Fruit fly (Drosophila melanogaster): ENCODE data around the gene EndoU.
A peak's percentile ranks its signal among the peaks of the same experiment; 100 is the strongest.

Gene EndoU

DNA sequence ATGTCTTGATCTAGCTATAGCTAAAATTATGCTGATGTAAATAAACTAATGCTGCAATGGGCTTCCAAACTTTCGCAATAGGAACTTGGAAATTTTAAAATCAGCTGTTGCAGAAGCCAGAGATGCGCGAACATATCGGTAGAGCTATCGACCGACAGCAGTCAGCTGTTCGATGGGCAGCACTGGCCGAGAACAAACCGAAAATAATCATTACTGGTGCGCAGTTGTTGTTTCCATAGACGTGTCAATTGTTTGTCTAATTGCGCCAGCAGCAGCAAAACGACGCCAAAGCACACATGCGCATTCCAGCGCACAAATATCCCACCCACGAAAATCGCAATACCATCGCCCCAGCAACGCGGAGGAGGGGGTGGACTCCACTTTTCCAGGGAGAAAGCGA lies 26.8 kb downstream of the EndoU start, which contains the start of gene Sap47:
Gene Sap47, plus strand, starts transcription at position 149 of the 400 bp plus-strand sequence.
- TF ChIP-seq psq (optimal IDR thresholded peaks at IDR 0.05): no peak
- no peak for TF ChIP-seq Dll (optimal IDR thresholded peaks at IDR 0.05)
- TF ChIP-seq pan (optimal IDR thresholded peaks at IDR 0.05): no peak
- TF ChIP-seq CG8478 (optimal IDR thresholded peaks at IDR 0.05): no peak

DNA sequence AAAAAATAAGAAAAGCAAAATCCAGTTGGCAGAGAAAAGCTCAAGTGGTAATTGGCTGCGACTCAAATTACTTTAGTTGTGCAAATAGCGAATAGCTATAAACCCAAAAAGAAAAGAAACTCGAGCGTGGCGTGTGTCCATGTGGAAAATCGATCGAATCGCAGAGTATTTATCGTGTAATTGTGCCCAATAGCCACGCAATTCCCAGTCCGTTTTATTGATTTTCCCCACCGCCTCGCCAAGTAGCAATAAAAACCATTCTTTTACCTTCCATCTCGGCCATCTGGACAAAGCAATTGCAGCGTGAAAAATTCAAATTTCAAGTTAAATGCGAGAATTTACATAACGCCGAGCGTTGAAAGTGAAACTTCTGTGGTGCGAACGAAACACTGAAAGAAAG lies 27.3 kb downstream of the EndoU start:
- no peak for TF ChIP-seq usp (GFP tag; optimal IDR thresholded peaks at IDR 0.05)
- TF ChIP-seq psq (optimal IDR thresholded peaks at IDR 0.05): no peak
- no peak for TF ChIP-seq Dll (optimal IDR thresholded peaks at IDR 0.05)
- no peak for TF ChIP-seq CG8478 (optimal IDR thresholded peaks at IDR 0.05)
- TF ChIP-seq EcR (GFP tag; optimal IDR thresholded peaks at IDR 0.05): no peak
- no peak for TF ChIP-seq pan (optimal IDR thresholded peaks at IDR 0.05)

DNA sequence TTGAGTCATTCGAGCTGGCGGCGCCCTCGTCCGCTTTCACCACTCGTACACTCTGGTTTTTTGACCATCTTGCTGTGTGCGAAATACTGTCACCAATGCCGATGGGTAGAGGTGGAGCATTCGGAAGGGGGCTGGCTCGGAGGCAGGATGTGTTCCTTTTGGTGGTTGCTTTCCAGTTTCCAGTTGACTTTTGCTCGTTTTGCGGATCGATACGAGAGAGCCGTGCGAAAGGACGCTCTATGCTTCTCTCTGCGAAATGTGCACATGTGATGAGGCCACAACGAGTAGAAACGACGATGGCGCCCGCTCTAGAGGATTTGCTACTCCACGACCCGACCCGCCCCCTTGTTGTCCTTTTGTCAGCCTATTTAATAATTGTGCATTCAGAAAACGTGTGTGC lies 29.5 kb downstream of the EndoU start:
- TF ChIP-seq psq (optimal IDR thresholded peaks at IDR 0.05) (no peak), Dll (optimal IDR thresholded peaks at IDR 0.05) (peak; percentile 2)

DNA sequence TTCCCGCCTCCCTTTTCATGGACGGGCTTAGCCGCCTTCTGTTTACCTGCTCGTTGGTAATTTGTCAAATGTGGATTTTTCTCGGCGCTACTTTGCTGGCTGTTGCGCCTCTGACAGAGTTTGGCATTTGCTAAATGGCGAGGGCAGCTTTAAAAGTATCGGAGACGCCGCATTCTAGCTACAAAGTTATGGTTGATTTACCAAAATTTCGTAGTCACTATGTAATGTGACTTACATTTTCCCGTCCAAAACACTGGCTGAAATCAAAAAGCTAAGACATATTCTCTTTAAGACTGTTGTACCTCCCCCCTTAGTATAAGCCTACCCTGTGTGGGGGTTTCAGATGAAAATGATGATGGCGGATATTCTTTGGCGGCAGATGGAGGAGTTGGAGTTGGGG lies 39.4 kb downstream of the EndoU start:
- TF ChIP-seq Dll (optimal IDR thresholded peaks at IDR 0.05) (no peak), pan (optimal IDR thresholded peaks at IDR 0.05) (no peak), CG8478 (optimal IDR thresholded peaks at IDR 0.05) (no peak)

DNA sequence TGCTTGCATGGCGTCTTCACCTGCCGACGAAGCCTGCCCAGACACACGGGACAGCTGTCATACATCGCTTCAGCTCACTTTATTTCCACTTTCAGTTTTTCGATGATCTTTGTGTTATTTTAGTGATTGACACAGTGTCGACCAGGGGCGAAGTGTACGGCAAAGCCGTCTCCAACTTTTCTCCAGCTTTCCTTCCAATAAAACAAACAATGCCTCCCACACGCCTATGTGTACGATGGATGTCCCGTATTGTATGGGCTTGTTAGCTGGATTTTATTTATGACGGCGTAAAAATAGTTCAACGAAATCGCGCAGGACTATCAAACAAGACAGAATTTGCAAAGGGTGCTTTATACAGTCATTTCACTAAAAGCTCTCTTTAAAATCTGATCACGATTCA lies 42.6 kb downstream of the EndoU start, which contains the start of the genes CG31088 and CG46383:
Gene CG31088, minus strand, starts transcription at position 101 of the 400 bp plus-strand sequence.
Gene CG46383, minus strand, starts transcription at position 101 of the 400 bp plus-strand sequence.
- TF ChIP-seq EcR (GFP tag; optimal IDR thresholded peaks at IDR 0.05): no peak
- TF ChIP-seq psq (optimal IDR thresholded peaks at IDR 0.05): no peak
- TF ChIP-seq CG8478 (optimal IDR thresholded peaks at IDR 0.05): no peak
- TF ChIP-seq usp (GFP tag; optimal IDR thresholded peaks at IDR 0.05): no peak
- no peak for TF ChIP-seq Dll (optimal IDR thresholded peaks at IDR 0.05)
- TF ChIP-seq pan (optimal IDR thresholded peaks at IDR 0.05): no peak

Data from whole organism.